Worm (Caenorhabditis elegans) whole organism, L4 larva: Measurements from ENCODE around the gene bus-8A.

Experiments
- F10B5.3 ChIP-seq: sonication (generic microtip); optimal IDR thresholded peaks from 2 replicates; lab custom pipeline; 2016; ENCODE audit warnings: mild to moderate bottlenecking, missing genetic modification characterization, missing compliant biosample characterization
- F37D6.2 ChIP-seq: sonication (generic microtip); optimal IDR thresholded peaks from 2 replicates; lab custom pipeline; 2016; ENCODE audit warnings: mild to moderate bottlenecking, missing genetic modification characterization, missing compliant biosample characterization
- F44E2.7 ChIP-seq: fragments of 200-800 bp; sonication (Bioruptor generic); IDR thresholded peaks from 2 replicates; pipeline ENCODE4 v2.1.2; 2022; ENCODE audit warnings: missing genetic modification characterization, missing compliant biosample characterization
- F49E8.2 ChIP-seq: sonication (generic microtip); optimal IDR thresholded peaks from 2 replicates; lab custom pipeline; 2016; ENCODE audit warnings: missing compliant biosample characterization, mild to moderate bottlenecking, missing genetic modification characterization, borderline replicate concordance
- R02D3.7 ChIP-seq: fragments of 150-350 bp; sonication (generic microtip); optimal IDR thresholded peaks from 3 replicates; lab custom pipeline; 2014; ENCODE audit warnings: missing biosample characterization, missing genetic modification characterization
- T20F7.1 ChIP-seq: fragments of 200-800 bp; sonication (Bioruptor generic); optimal IDR thresholded peaks from 2 replicates; lab custom pipeline; 2018; ENCODE audit warnings: mild to moderate bottlenecking, missing genetic modification characterization, missing compliant biosample characterization
- T26A8.4 ChIP-seq: fragments of 200-800 bp; sonication (Bioruptor generic); IDR thresholded peaks from 2 replicates; pipeline ENCODE4 v1.3.6; 2022; ENCODE audit warnings: missing genetic modification characterization, missing compliant biosample characterization
- Y105C5A.15 ChIP-seq: fragments of 200-800 bp; sonication (Bioruptor generic); IDR thresholded peaks from 2 replicates; pipeline ENCODE4 v1.3.6; 2022; ENCODE audit warnings: missing genetic modification characterization, missing compliant biosample characterization
- Y48G9A.11 ChIP-seq: fragments of 200-800 bp; sonication (Bioruptor generic); IDR thresholded peaks from 2 replicates; pipeline ENCODE4 v1.3.6; 2022; ENCODE audit warnings: missing genetic modification reagents, missing genetic modification characterization, missing compliant biosample characterization
- Y75B8A.6 ChIP-seq: fragments of 200-800 bp; sonication (Bioruptor generic); IDR thresholded peaks from 2 replicates; pipeline ENCODE4 v1.3.6; 2022; ENCODE audit warnings: missing genetic modification reagents, missing genetic modification characterization, missing compliant biosample characterization
- ZK546.5 ChIP-seq, 2 experiments: sonication (generic microtip); optimal IDR thresholded peaks; 2 replicates each; lab custom pipeline; 2017; ENCODE audit warnings: missing biosample characterization in 2 of 2, missing genetic modification characterization in 2 of 2
- ama-1 ChIP-seq: fragments of 150-350 bp; optimal IDR thresholded peaks from 2 replicates; lab custom pipeline; 2014; ENCODE audit warnings: inconsistent platforms, mixed read lengths
- attf-4 ChIP-seq: sonication (generic microtip); optimal IDR thresholded peaks from 3 replicates; lab custom pipeline; 2017; ENCODE audit warnings: missing biosample characterization, missing genetic modification characterization
- ceh-28 ChIP-seq: fragments of 150-350 bp; optimal IDR thresholded peaks from 2 replicates; lab custom pipeline; 2014; ENCODE audit warnings: missing biosample characterization, missing genetic modification reagents, missing genetic modification characterization
- ceh-32 ChIP-seq: sonication (generic microtip); optimal IDR thresholded peaks from 2 replicates; lab custom pipeline; 2016; ENCODE audit warnings: mild to moderate bottlenecking, missing genetic modification characterization, missing compliant biosample characterization; ENCODE audit not compliant: poor library complexity
- ceh-82 ChIP-seq: sonication (generic microtip); optimal IDR thresholded peaks from 2 replicates; lab custom pipeline; 2017; ENCODE audit warnings: missing biosample characterization, missing genetic modification characterization
- ces-1 ChIP-seq: fragments of 150-350 bp; sonication (generic microtip); optimal IDR thresholded peaks from 4 replicates; lab custom pipeline; 2014; ENCODE audit warnings: missing biosample characterization, missing genetic modification reagents, missing genetic modification characterization
- cey-2 ChIP-seq: sonication (generic microtip); optimal IDR thresholded peaks from 3 replicates; lab custom pipeline; 2017; ENCODE audit warnings: missing genetic modification characterization, mild to moderate bottlenecking, missing compliant biosample characterization, antibody characterized with exemption, borderline replicate concordance; ENCODE audit not compliant: insufficient read depth
- ctbp-1 ChIP-seq: fragments of 200-800 bp; sonication (Bioruptor generic); IDR thresholded peaks from 2 replicates; pipeline ENCODE4 v1.3.6; 2022; ENCODE audit warnings: missing genetic modification reagents, missing genetic modification characterization, missing compliant biosample characterization
- daf-16 ChIP-seq, 3 experiments: sonication (generic microtip); optimal IDR thresholded peaks; 2 replicates each; lab custom pipeline; 2016 to 2017; ENCODE audit warnings: missing genetic modification characterization in 3 of 3, missing genetic modification reagents in 3 of 3, mild to moderate bottlenecking in 2 of 3, missing compliant biosample characterization in 2 of 3, missing biosample characterization in 1 of 3, moderate library complexity in 1 of 3
- daf-8 ChIP-seq: fragments of 200-800 bp; sonication (Bioruptor generic); IDR thresholded peaks from 2 replicates; pipeline ENCODE4 v1.3.6; 2022; ENCODE audit warnings: missing genetic modification characterization, missing compliant biosample characterization
- dmd-6 ChIP-seq: fragments of 200-800 bp; sonication (Bioruptor generic); IDR thresholded peaks from 2 replicates; pipeline ENCODE4 v1.3.6; 2022; ENCODE audit warnings: missing genetic modification reagents, missing genetic modification characterization, missing compliant biosample characterization
- dmd-8 ChIP-seq: fragments of 200-800 bp; sonication (Bioruptor generic); IDR thresholded peaks from 2 replicates; pipeline ENCODE4 v1.3.6; 2022; ENCODE audit warnings: missing genetic modification characterization, missing compliant biosample characterization
- dpl-1 ChIP-seq: fragments of 150-350 bp; optimal IDR thresholded peaks from 2 replicates; lab custom pipeline; 2014; ENCODE audit warnings: missing biosample characterization, missing genetic modification reagents, missing genetic modification characterization
- duxl-1 ChIP-seq: sonication (generic microtip); optimal IDR thresholded peaks from 2 replicates; lab custom pipeline; 2016; ENCODE audit warnings: mild to moderate bottlenecking, missing genetic modification characterization, moderate library complexity, missing compliant biosample characterization; ENCODE audit not compliant: poor library complexity
- dve-1 ChIP-seq: sonication (generic microtip); optimal IDR thresholded peaks from 2 replicates; lab custom pipeline; 2017; ENCODE audit warnings: antibody characterized with exemption, mild to moderate bottlenecking, missing genetic modification characterization, missing compliant biosample characterization; ENCODE audit not compliant: insufficient read depth
- fos-1 ChIP-seq: fragments of 150-350 bp; optimal IDR thresholded peaks from 2 replicates; lab custom pipeline; 2014; ENCODE audit warnings: missing biosample characterization, missing genetic modification characterization
- jun-1 ChIP-seq: fragments of 150-350 bp; optimal IDR thresholded peaks from 2 replicates; lab custom pipeline; 2014; ENCODE audit warnings: missing biosample characterization, missing genetic modification reagents, missing genetic modification characterization
- lim-7 ChIP-seq: fragments of 200-800 bp; sonication (Bioruptor generic); IDR thresholded peaks from 2 replicates; pipeline ENCODE4 v1.3.6; 2022; ENCODE audit warnings: missing genetic modification characterization, missing compliant biosample characterization
- lin-13 ChIP-seq: fragments of 150-350 bp; optimal IDR thresholded peaks from 2 replicates; lab custom pipeline; 2014; ENCODE audit warnings: missing biosample characterization, missing genetic modification reagents, missing genetic modification characterization
- lin-29 ChIP-seq: fragments of 200-800 bp; sonication (Bioruptor generic); IDR thresholded peaks from 2 replicates; pipeline ENCODE4 v1.3.6; 2022; ENCODE audit warnings: missing genetic modification reagents, missing genetic modification characterization, missing compliant biosample characterization
- mep-1 ChIP-seq: fragments of 150-350 bp; sonication (generic microtip); optimal IDR thresholded peaks from 3 replicates; lab custom pipeline; 2014; ENCODE audit warnings: missing biosample characterization, missing genetic modification characterization
- mes-2 ChIP-seq: sonication (generic microtip); optimal IDR thresholded peaks from 2 replicates; lab custom pipeline; 2016; ENCODE audit warnings: missing genotype, mild to moderate bottlenecking, missing genetic modification characterization, missing compliant biosample characterization; ENCODE audit not compliant: poor library complexity, severe bottlenecking
- nhr-102 ChIP-seq: sonication (generic microtip); optimal IDR thresholded peaks from 2 replicates; lab custom pipeline; 2016; ENCODE audit warnings: mild to moderate bottlenecking, missing genetic modification characterization, moderate library complexity, missing compliant biosample characterization
- nhr-237 ChIP-seq: sonication (generic microtip); optimal IDR thresholded peaks from 2 replicates; lab custom pipeline; 2017; ENCODE audit warnings: missing biosample characterization, missing genetic modification characterization
- nhr-25 ChIP-seq: sonication (generic microtip); optimal IDR thresholded peaks from 2 replicates; lab custom pipeline; 2017; ENCODE audit warnings: missing genetic modification characterization, mild to moderate bottlenecking, missing compliant biosample characterization, antibody characterized with exemption, moderate library complexity, borderline replicate concordance; ENCODE audit not compliant: insufficient read depth
- nhr-28 ChIP-seq: fragments of 150-350 bp; optimal IDR thresholded peaks from 2 replicates; lab custom pipeline; 2014; ENCODE audit warnings: missing biosample characterization, missing genetic modification characterization
- nhr-41 ChIP-seq: fragments of 200-800 bp; sonication (Bioruptor generic); IDR thresholded peaks from 2 replicates; pipeline ENCODE4 v1.3.6; 2022; ENCODE audit warnings: missing genetic modification reagents, missing genetic modification characterization, missing compliant biosample characterization
- nhr-42 ChIP-seq: fragments of 200-800 bp; sonication (Bioruptor generic); IDR thresholded peaks from 2 replicates; pipeline ENCODE4 v1.3.6; 2022; ENCODE audit warnings: missing genetic modification characterization, missing compliant biosample characterization
- nhr-48 ChIP-seq: sonication (generic microtip); optimal IDR thresholded peaks from 2 replicates; lab custom pipeline; 2016; ENCODE audit warnings: mild to moderate bottlenecking, missing genetic modification characterization, missing compliant biosample characterization
- nhr-6 ChIP-seq: fragments of 150-350 bp; optimal IDR thresholded peaks from 2 replicates; lab custom pipeline; 2014; ENCODE audit warnings: missing biosample characterization, missing genetic modification characterization
- pqm-1 ChIP-seq: sonication (generic microtip); optimal IDR thresholded peaks from 2 replicates; lab custom pipeline; 2017; ENCODE audit warnings: missing biosample characterization, missing genetic modification characterization
- rbr-2 ChIP-seq: sonication (generic microtip); optimal IDR thresholded peaks from 2 replicates; lab custom pipeline; 2016; ENCODE audit warnings: missing genotype, missing genetic modification characterization, missing compliant biosample characterization
- tag-97 ChIP-seq: fragments of 200-800 bp; sonication (Bioruptor generic); IDR thresholded peaks from 2 replicates; pipeline ENCODE4 v1.3.6; 2022; ENCODE audit warnings: missing genetic modification characterization, missing compliant biosample characterization
- tra-1 ChIP-seq: fragments of 200-800 bp; sonication (Bioruptor generic); IDR thresholded peaks from 2 replicates; pipeline ENCODE4 v1.3.6; 2022; ENCODE audit warnings: missing genetic modification reagents, missing genetic modification characterization, missing compliant biosample characterization
- unc-130 ChIP-seq: sonication (generic microtip); optimal IDR thresholded peaks from 2 replicates; lab custom pipeline; 2016; ENCODE audit warnings: missing genetic modification reagents, missing genetic modification characterization, missing compliant biosample characterization
- vab-7 ChIP-seq: fragments of 200-800 bp; sonication (Bioruptor generic); IDR thresholded peaks from 2 replicates; pipeline ENCODE4 v1.3.6; 2022; ENCODE audit warnings: missing genetic modification reagents, missing genetic modification characterization, missing compliant biosample characterization
- zfp-3 ChIP-seq: fragments of 200-800 bp; sonication (Bioruptor generic); conservative IDR thresholded peaks from 2 replicates; pipeline ENCODE4 v1.3.6; 2022; ENCODE audit warnings: missing genetic modification reagents, missing genetic modification characterization, missing compliant biosample characterization
- zip-11 ChIP-seq: fragments of 200-800 bp; sonication (Bioruptor generic); IDR thresholded peaks from 2 replicates; pipeline ENCODE4 v1.3.6; 2022; ENCODE audit warnings: missing genetic modification characterization, missing compliant biosample characterization

Gene bus-8A

ce11 chrX:5522769-5523601, 30.3 kb downstream of the bus-8A start, which contains the start of gene mboa-3 (continued):
- no peak for TF ChIP-seq unc-130 (GFP tag; lab: Kevin White, UChicago)
- TF ChIP-seq tra-1 = 0 out of 2 replicates have a peak, but pooled peaks have one; percentile 22
- TF ChIP-seq F49E8.2 = no peak
- no peak for TF ChIP-seq zfp-3 (GFP tag; lab: Robert Waterston, UW)
- TF ChIP-seq daf-8 = no peak
- TF ChIP-seq T20F7.1 = no peak
- TF ChIP-seq ZK546.5 (tag; optimal IDR thresholded peaks at IDR 0.05; lab: Kevin White, UChicago) = no peak
- TF ChIP-seq vab-7 (GFP tag; lab: Robert Waterston, UW) = no peak
- no peak for TF ChIP-seq ctbp-1
- no peak for TF ChIP-seq fos-1 (tag; lab: Kevin White, UChicago)
- TF ChIP-seq F44E2.7 (GFP tag; lab: Robert Waterston, UW) = no peak
- TF ChIP-seq nhr-6 (tag; lab: Kevin White, UChicago) = no peak
- TF ChIP-seq cey-2 (tag; lab: Kevin White, UChicago) = no peak
- TF ChIP-seq ceh-82 (tag; lab: Kevin White, UChicago) = no peak
- no peak for TF ChIP-seq dpl-1
- no peak for TF ChIP-seq zip-11 (GFP tag; lab: Robert Waterston, UW)
- TF ChIP-seq nhr-237 (tag; lab: Kevin White, UChicago) = no peak
- peak; percentile 51 for TF ChIP-seq nhr-28 (tag; lab: Kevin White, UChicago)
- no peak for TF ChIP-seq F10B5.3
- TF ChIP-seq pqm-1 (tag; lab: Kevin White, UChicago) = peak; percentile 17
- TF ChIP-seq T26A8.4 (GFP tag; lab: Robert Waterston, UW) = no peak
- no peak for TF ChIP-seq ceh-28 (tag; lab: Kevin White, UChicago)
- peak in 1 of 2 experiments; percentile 12 for TF ChIP-seq daf-16 (GFP tag; optimal IDR thresholded peaks at IDR 0.05; lab: Kevin White, UChicago)
- TF ChIP-seq daf-16 (tag; optimal IDR thresholded peaks at IDR 0.05; lab: Kevin White, UChicago) = peak; percentile 68
- no peak for TF ChIP-seq rbr-2 (tag; lab: Kevin White, UChicago)
- TF ChIP-seq F37D6.2 (tag; lab: Kevin White, UChicago) = no peak
- no peak for TF ChIP-seq lin-29 (GFP tag; lab: Robert Waterston, UW)
- peak; percentile 8 for TF ChIP-seq mep-1 (tag; lab: Kevin White, UChicago)
- TF ChIP-seq Y48G9A.11 (GFP tag; lab: Robert Waterston, UW) = no peak
- no peak for TF ChIP-seq ceh-32 (tag; lab: Kevin White, UChicago)
- no peak for TF ChIP-seq ces-1
- TF ChIP-seq nhr-102 (tag; lab: Kevin White, UChicago) = no peak
- no peak for TF ChIP-seq tag-97 (GFP tag; lab: Robert Waterston, UW)
- TF ChIP-seq mes-2 (tag; lab: Kevin White, UChicago) = peak; percentile 17
- TF ChIP-seq R02D3.7 = no peak
- TF ChIP-seq lim-7 (GFP tag; lab: Robert Waterston, UW) = 0 out of 2 replicates have a peak, but pooled peaks have one; percentile 5
- TF ChIP-seq dve-1 (tag; lab: Kevin White, UChicago) = peak; percentile 22
- TF ChIP-seq nhr-41 (GFP tag; lab: Robert Waterston, UW) = no peak
- no peak for TF ChIP-seq attf-4 (tag; lab: Kevin White, UChicago)
- TF ChIP-seq nhr-25 (tag; lab: Kevin White, UChicago) = no peak
- peak; percentile 76 for TF ChIP-seq dmd-6 (GFP tag; lab: Robert Waterston, UW)
- no peak for TF ChIP-seq lin-13
- no peak for TF ChIP-seq Y75B8A.6 (GFP tag; lab: Robert Waterston, UW)
- no peak for TF ChIP-seq nhr-42 (GFP tag; lab: Robert Waterston, UW)
- no peak for TF ChIP-seq Y105C5A.15 (GFP tag; lab: Robert Waterston, UW)
- no peak for TF ChIP-seq ama-1 (lab: Kevin White, UChicago)
- no peak for TF ChIP-seq nhr-48
- TF ChIP-seq jun-1 = no peak
- no peak for TF ChIP-seq dmd-8 (GFP tag; lab: Robert Waterston, UW)
- TF ChIP-seq duxl-1 (tag; lab: Kevin White, UChicago) = no peak
